Worm (Caenorhabditis elegans) whole organism, dauer: ENCODE measurements around the gene M142.5.

Source experiments
- unc-62 ChIP-seq: sonication (generic microtip); optimal IDR thresholded peaks from 2 replicates; lab custom pipeline; 2017; ENCODE audit warnings: missing biosample characterization, missing genetic modification reagents, missing genetic modification characterization

Gene M142.5

ce11 chrIII:10976580-10976979, 45.6 kb downstream of the M142.5 start:
- TF ChIP-seq unc-62 = no peak

ce11 chrIII:10981555-10981954, 50.6 kb downstream of the M142.5 start:
- TF ChIP-seq unc-62 = no peak
